Worm (Caenorhabditis elegans) whole organism, L2 larva: ENCODE measurements around the gene F47G3.1.

Experiments used
- blmp-1 ChIP-seq: sonication (generic microtip); optimal IDR thresholded peaks from 2 replicates; lab custom pipeline; 2017; ENCODE audit warnings: missing genetic modification characterization, mild to moderate bottlenecking, missing compliant biosample characterization, antibody characterized with exemption, moderate library complexity; ENCODE audit not compliant: insufficient read depth
- elt-1 ChIP-seq: fragments of 150-350 bp; optimal IDR thresholded peaks from 2 replicates; lab custom pipeline; 2014; ENCODE audit warnings: missing biosample characterization, missing genetic modification characterization
- fos-1 ChIP-seq: fragments of 150-350 bp; optimal IDR thresholded peaks from 2 replicates; lab custom pipeline; 2014; ENCODE audit warnings: missing biosample characterization, missing genetic modification characterization
- nhr-11 ChIP-seq: fragments of 150-350 bp; optimal IDR thresholded peaks from 2 replicates; lab custom pipeline; 2014; ENCODE audit warnings: missing biosample characterization, missing genetic modification characterization
- nhr-25 ChIP-seq: fragments of 150-350 bp; sonication (generic microtip); optimal IDR thresholded peaks from 3 replicates; lab custom pipeline; 2014; ENCODE audit warnings: missing biosample characterization, missing genetic modification characterization
- skn-1 ChIP-seq: sonication (generic microtip); optimal IDR thresholded peaks from 2 replicates; lab custom pipeline; 2017; ENCODE audit warnings: missing biosample characterization, missing genetic modification characterization
- unc-62 ChIP-seq: fragments of 150-350 bp; optimal IDR thresholded peaks from 2 replicates; lab custom pipeline; 2014; ENCODE audit warnings: missing biosample characterization, missing genetic modification reagents, missing genetic modification characterization

DNA sequence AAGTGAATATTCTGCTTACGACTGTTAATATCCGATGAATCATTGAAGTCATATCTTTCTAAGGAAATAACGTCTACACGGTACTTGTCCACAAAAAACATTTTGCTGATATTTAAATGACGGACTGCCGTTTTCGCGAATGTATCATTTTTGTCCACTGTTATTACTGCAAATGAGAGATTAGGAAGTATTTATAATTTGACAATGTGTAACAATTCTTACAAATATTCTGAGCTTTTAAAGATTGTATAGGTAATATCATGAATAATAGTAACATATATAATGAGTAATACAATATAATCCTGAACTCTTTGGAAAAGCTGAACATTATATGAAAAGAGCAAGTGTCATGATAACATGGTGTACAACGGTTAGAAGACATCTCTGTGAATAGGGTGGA is 34.2 kb downstream of the F47G3.1 start, which contains the start of gene glr-7:
- no peak for TF ChIP-seq nhr-11 (tag; lab: Kevin White, UChicago)
- TF ChIP-seq fos-1 (tag; lab: Kevin White, UChicago): no peak
- TF ChIP-seq blmp-1: no peak
- TF ChIP-seq nhr-25: no peak
- no peak for TF ChIP-seq skn-1
- no peak for TF ChIP-seq unc-62 (GFP tag; lab: Kevin White, UChicago)
- no peak for TF ChIP-seq elt-1
